Worm (Caenorhabditis elegans): Measurements from ENCODE around the gene F23D12.7.

Gene F23D12.7

ce11 chrX:14424186-14424585, 29.4 kb downstream of the F23D12.7 start:
- TF ChIP-seq elt-3 (tag; optimal IDR thresholded peaks at IDR 0.05), result no peak
- TF ChIP-seq ztf-11 (tag; optimal IDR thresholded peaks at IDR 0.05), result no peak
- no peak for TF ChIP-seq sem-2 (GFP tag; optimal IDR thresholded peaks at IDR 0.05)
- TF ChIP-seq unc-120 (tag; optimal IDR thresholded peaks at IDR 0.05; ENCODE audit: poor library complexity, severe bottlenecking), result no peak
- no peak for TF ChIP-seq ceh-83 (GFP tag; optimal IDR thresholded peaks at IDR 0.05)
- no peak for TF ChIP-seq tbx-8 (GFP tag; optimal IDR thresholded peaks at IDR 0.05)
- TF ChIP-seq unc-62 (GFP tag; optimal IDR thresholded peaks at IDR 0.05), result no peak
- no peak for TF ChIP-seq zip-8 (tag; optimal IDR thresholded peaks at IDR 0.05)
- TF ChIP-seq mls-2 (tag; optimal IDR thresholded peaks at IDR 0.05), result no peak
- TF ChIP-seq hlh-1 (tag; optimal IDR thresholded peaks at IDR 0.05), result no peak
- no peak for TF ChIP-seq mab-5 (tag; optimal IDR thresholded peaks at IDR 0.05)
- no peak for TF ChIP-seq cnd-1 (tag; optimal IDR thresholded peaks at IDR 0.05)
- no peak for TF ChIP-seq mep-1 (tag; optimal IDR thresholded peaks at IDR 0.05)
- TF ChIP-seq snpc-4 (tag; optimal IDR thresholded peaks at IDR 0.05), result no peak
- TF ChIP-seq nhr-237 (tag; optimal IDR thresholded peaks at IDR 0.05), result no peak
- TF ChIP-seq blmp-1 (tag; optimal IDR thresholded peaks at IDR 0.05), result no peak
- no peak for TF ChIP-seq M03D4.4 (tag; optimal IDR thresholded peaks at IDR 0.05)

- TF ChIP-seq cnd-1 (tag; optimal IDR thresholded peaks at IDR 0.05), result no peak
- no peak for TF ChIP-seq M03D4.4 (tag; optimal IDR thresholded peaks at IDR 0.05)
- no peak for TF ChIP-seq ceh-43 (GFP tag; optimal IDR thresholded peaks at IDR 0.05)
- no peak for TF ChIP-seq bed-3 (GFP tag; optimal IDR thresholded peaks at IDR 0.05)
- TF ChIP-seq ces-1 (GFP tag; optimal IDR thresholded peaks at IDR 0.05), result no peak
- no peak for TF ChIP-seq hlh-1 (tag; optimal IDR thresholded peaks at IDR 0.05)
- no peak for TF ChIP-seq ham-2 (GFP tag; optimal IDR thresholded peaks at IDR 0.05)
- no peak for TF ChIP-seq snpc-4 (tag; optimal IDR thresholded peaks at IDR 0.05)
- no peak for TF ChIP-seq drap-1 (GFP tag; optimal IDR thresholded peaks at IDR 0.05)
- no peak for TF ChIP-seq nhr-12 (tag; optimal IDR thresholded peaks at IDR 0.05)
- no peak for TF ChIP-seq sem-2 (GFP tag; optimal IDR thresholded peaks at IDR 0.05)
- TF ChIP-seq unc-120 (tag; optimal IDR thresholded peaks at IDR 0.05; ENCODE audit: poor library complexity, severe bottlenecking), result no peak
- TF ChIP-seq elt-1 (tag; optimal IDR thresholded peaks at IDR 0.05; ENCODE audit: borderline replicate concordance, insufficient read depth), result no peak
- TF ChIP-seq ceh-39 (tag; optimal IDR thresholded peaks at IDR 0.05), result no peak
- TF ChIP-seq elt-3 (tag; optimal IDR thresholded peaks at IDR 0.05), result no peak
- no peak for TF ChIP-seq nhr-28 (tag; optimal IDR thresholded peaks at IDR 0.05)
- no peak for TF ChIP-seq mep-1 (tag; optimal IDR thresholded peaks at IDR 0.05)
- no peak for TF ChIP-seq flh-1 (GFP tag; optimal IDR thresholded peaks at IDR 0.05)
- no peak for TF ChIP-seq ztf-11 (tag; optimal IDR thresholded peaks at IDR 0.05)
These were observed 30.5 kb downstream of the F23D12.7 start, which contains the start of gene fipr-3 for ce11 chrX:14423105-14423504. Gene fipr-3, plus strand, starts transcription at chrX:14423405.

DNA sequence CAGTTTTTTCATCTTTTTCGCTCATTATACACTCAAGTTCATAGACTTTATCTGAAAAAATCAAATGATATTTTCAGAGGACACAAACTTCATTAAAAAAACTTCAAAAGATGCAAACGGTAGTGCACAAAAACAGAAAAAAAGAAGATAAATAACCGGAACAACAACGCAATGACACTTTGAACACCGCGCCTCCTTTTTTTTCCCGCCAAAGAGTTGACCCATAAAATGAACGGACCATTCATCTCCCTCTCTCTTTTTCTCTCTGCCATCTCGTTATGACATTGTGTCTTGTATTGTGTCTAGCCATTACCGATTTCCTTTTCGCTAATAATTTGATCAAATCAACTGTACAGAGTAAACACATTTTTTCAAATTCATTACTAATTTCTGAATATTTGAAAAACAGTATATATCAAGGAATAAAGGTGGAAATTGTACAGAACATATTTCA, 32.1 kb downstream of the F23D12.7 start, which contains the start of gene F23D12.2:
Gene F23D12.2, minus strand, starts transcription at position 51 of the 454 bp plus-strand sequence.
- no peak for TF ChIP-seq snpc-4 (tag; optimal IDR thresholded peaks at IDR 0.05)
- no peak for TF ChIP-seq hlh-1 (tag; optimal IDR thresholded peaks at IDR 0.05)
- TF ChIP-seq nhr-237 (tag; optimal IDR thresholded peaks at IDR 0.05), result no peak
- no peak for TF ChIP-seq lin-32 (GFP tag; optimal IDR thresholded peaks at IDR 0.05)
- no peak for TF ChIP-seq nhr-12 (tag; optimal IDR thresholded peaks at IDR 0.05)
- TF ChIP-seq nhr-76 (tag; optimal IDR thresholded peaks at IDR 0.05), result no peak
- no peak for TF ChIP-seq flh-1 (GFP tag; optimal IDR thresholded peaks at IDR 0.05)

DNA sequence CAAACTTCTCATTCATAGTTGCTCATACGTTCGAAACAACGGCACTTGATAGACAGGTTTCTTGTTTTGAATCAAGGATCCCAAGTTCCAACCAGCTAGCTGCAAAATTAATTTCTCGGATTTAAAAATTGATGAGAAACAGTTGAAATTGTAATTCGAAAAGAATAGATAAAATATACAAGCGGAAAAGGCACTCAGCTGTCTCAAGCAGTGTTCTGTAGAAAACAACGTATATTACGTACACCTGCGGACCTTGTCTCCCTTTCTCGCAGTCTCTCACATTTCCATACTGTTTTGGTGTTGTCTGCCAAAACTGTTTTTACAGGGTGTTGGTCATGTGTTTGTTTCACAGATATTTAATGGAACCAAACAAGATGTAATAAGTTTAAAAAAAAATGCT, 38.0 kb downstream of the F23D12.7 start, which contains the start of gene F23D12.10:
Gene F23D12.10, minus strand, starts transcription at position 101 of the 400 bp plus-strand sequence.
- TF ChIP-seq M03D4.4 (tag; optimal IDR thresholded peaks at IDR 0.05) (no peak), pha-4 (tag; optimal IDR thresholded peaks at IDR 0.05) (no peak), ham-2 (GFP tag; optimal IDR thresholded peaks at IDR 0.05) (no peak), elt-3 (tag; optimal IDR thresholded peaks at IDR 0.05) (no peak), nhr-2 (tag; optimal IDR thresholded peaks at IDR 0.05) (no peak), ceh-39 (tag; optimal IDR thresholded peaks at IDR 0.05) (no peak), mep-1 (tag; optimal IDR thresholded peaks at IDR 0.05) (no peak), unc-120 (tag; optimal IDR thresholded peaks at IDR 0.05; ENCODE audit: poor library complexity, severe bottlenecking) (no peak)

DNA sequence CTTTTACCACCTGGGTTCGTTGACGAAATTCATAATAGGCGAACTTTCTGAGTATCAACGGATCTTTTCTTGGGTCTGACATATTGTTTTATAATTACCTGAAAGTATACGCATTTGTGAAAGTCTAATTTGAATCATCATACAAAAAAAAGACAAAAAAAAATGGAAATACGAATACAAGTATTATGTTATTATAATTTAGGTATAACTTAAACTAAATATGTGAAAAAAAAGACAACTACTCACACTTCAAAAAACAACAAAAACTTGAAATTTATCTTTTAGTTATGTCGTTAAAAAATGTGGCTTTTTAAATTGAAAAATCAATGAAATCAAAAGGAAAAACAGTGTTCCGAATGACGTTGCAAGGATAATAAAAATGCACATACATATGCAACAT, 40.9 kb downstream of the F23D12.7 start, which contains the start of gene fbxa-179:
Gene fbxa-179, minus strand, starts transcription at position 101 of the 400 bp plus-strand sequence.
- TF ChIP-seq unc-39 (tag; optimal IDR thresholded peaks at IDR 0.05), result no peak
- no peak for TF ChIP-seq lsy-2 (tag; optimal IDR thresholded peaks at IDR 0.05)
- TF ChIP-seq flh-1 (GFP tag; optimal IDR thresholded peaks at IDR 0.05), result no peak
- no peak for TF ChIP-seq ces-1 (GFP tag; optimal IDR thresholded peaks at IDR 0.05)
- TF ChIP-seq lin-13 (tag; optimal IDR thresholded peaks at IDR 0.05), result no peak
- TF ChIP-seq tbx-8 (GFP tag; optimal IDR thresholded peaks at IDR 0.05), result no peak
- no peak for TF ChIP-seq lin-32 (GFP tag; optimal IDR thresholded peaks at IDR 0.05)
- TF ChIP-seq blmp-1 (tag; optimal IDR thresholded peaks at IDR 0.05), result no peak
- TF ChIP-seq unc-62 (GFP tag; optimal IDR thresholded peaks at IDR 0.05), result no peak
- TF ChIP-seq ceh-83 (GFP tag; optimal IDR thresholded peaks at IDR 0.05), result no peak
- TF ChIP-seq bed-3 (GFP tag; optimal IDR thresholded peaks at IDR 0.05), result no peak
- TF ChIP-seq mep-1 (tag; optimal IDR thresholded peaks at IDR 0.05), result no peak
- no peak for TF ChIP-seq nhr-2 (tag; optimal IDR thresholded peaks at IDR 0.05)
- no peak for TF ChIP-seq pha-4 (tag; optimal IDR thresholded peaks at IDR 0.05)
- TF ChIP-seq cnd-1 (tag; optimal IDR thresholded peaks at IDR 0.05), result no peak
- no peak for TF ChIP-seq nhr-237 (tag; optimal IDR thresholded peaks at IDR 0.05)
- no peak for TF ChIP-seq drap-1 (GFP tag; optimal IDR thresholded peaks at IDR 0.05)
- TF ChIP-seq mls-2 (tag; optimal IDR thresholded peaks at IDR 0.05), result no peak
